Worm (Caenorhabditis elegans): ENCODE data around the gene mpst-1.

- TF ChIP-seq dao-5 (tag; optimal IDR thresholded peaks at IDR 0.05) (no peak), him-1 (tag; optimal IDR thresholded peaks at IDR 0.05) (no peak)
Observed at ce11 chrV:11822461-11822939, 4.4 kb downstream of the mpst-1 start, which contains the start of gene pyc-1.

Measured in whole organism, L4/young adult.